Fruit fly (Drosophila melanogaster): ENCODE data around the gene Cyp4d20.
A peak's percentile ranks its signal among the peaks of the same experiment; 100 is the strongest.

Cyp4d20 gene

dm6 chr3L:2499077-2499476 is 20.8 kb upstream of the Cyp4d20 start:
- TF ChIP-seq Jra (GFP tag; optimal IDR thresholded peaks at IDR 0.05), result no peak
- TF ChIP-seq Myc (optimal IDR thresholded peaks at IDR 0.05), result peak; percentile 5

dm6 chr3L:2494183-2494541 is 15.9 kb upstream of the Cyp4d20 start:
- TF ChIP-seq Dif (GFP tag; optimal IDR thresholded peaks at IDR 0.05; ENCODE audit: partially characterized antibody) (no peak), jim (GFP tag; optimal IDR thresholded peaks at IDR 0.05) (no peak), GATAd (GFP tag; optimal IDR thresholded peaks at IDR 0.05) (peak; percentile 30), tai (GFP tag; optimal IDR thresholded peaks at IDR 0.05) (no peak), psq (GFP tag; optimal IDR thresholded peaks at IDR 0.05) (peak; percentile 89), woc (GFP tag; optimal IDR thresholded peaks at IDR 0.05) (peak; percentile 81), ey (GFP tag; optimal IDR thresholded peaks at IDR 0.05) (peak; percentile 93), Myc (optimal IDR thresholded peaks at IDR 0.05) (no peak), dmrt93B (GFP tag; optimal IDR thresholded peaks at IDR 0.05) (peak; percentile 90), dl (GFP tag; optimal IDR thresholded peaks at IDR 0.05; ENCODE audit: insufficient read depth in 1 of 2, partially characterized antibody in 2 of 2) (no peak), br (GFP tag; optimal IDR thresholded peaks at IDR 0.05) (peak; percentile 96), Mio (GFP tag; optimal IDR thresholded peaks at IDR 0.05) (peak; percentile 50), pan (optimal IDR thresholded peaks at IDR 0.05) (no peak), Vsx2 (GFP tag; optimal IDR thresholded peaks at IDR 0.05; ENCODE audit: partially characterized antibody) (no peak), N (GFP tag; optimal IDR thresholded peaks at IDR 0.05) (no peak), Sp1 (GFP tag; optimal IDR thresholded peaks at IDR 0.05) (peak; percentile 91), dsf (GFP tag; optimal IDR thresholded peaks at IDR 0.05; ENCODE audit: borderline replicate concordance) (peak; percentile 66), h (GFP tag; optimal IDR thresholded peaks at IDR 0.05) (peak; percentile 99), sage (GFP tag; optimal IDR thresholded peaks at IDR 0.05) (peak; percentile 96), HLH106 (tag; optimal IDR thresholded peaks at IDR 0.05) (peak; percentile 93), Rel (GFP tag; optimal IDR thresholded peaks at IDR 0.05) (peak; percentile 71), Rel (tag; optimal IDR thresholded peaks at IDR 0.05) (peak; percentile 64), Hr78 (GFP tag; optimal IDR thresholded peaks at IDR 0.05) (no peak), CG9705 (GFP tag; optimal IDR thresholded peaks at IDR 0.05) (peak; percentile 61), OdsH (GFP tag; optimal IDR thresholded peaks at IDR 0.05) (peak; percentile 91), CrebA (GFP tag; optimal IDR thresholded peaks at IDR 0.05; ENCODE audit: borderline replicate concordance) (peak; percentile 91), lola (GFP tag; optimal IDR thresholded peaks at IDR 0.05) (no peak), Hr83 (GFP tag; optimal IDR thresholded peaks at IDR 0.05; ENCODE audit: poor library complexity, severe bottlenecking) (peak; percentile 82), Abd-B (GFP tag; optimal IDR thresholded peaks at IDR 0.05) (no peak), usp (GFP tag; optimal IDR thresholded peaks at IDR 0.05) (no peak), CG32264 (GFP tag; optimal IDR thresholded peaks at IDR 0.05) (peak; percentile 96), brk (GFP tag; optimal IDR thresholded peaks at IDR 0.05) (peak; percentile 90), Hnf4 (GFP tag; optimal IDR thresholded peaks at IDR 0.05) (peak; percentile 93), sv (GFP tag; optimal IDR thresholded peaks at IDR 0.05) (peak; percentile 57), Jra (GFP tag; optimal IDR thresholded peaks at IDR 0.05) (peak; percentile 91), Dfd (GFP tag; optimal IDR thresholded peaks at IDR 0.05) (no peak), fru (GFP tag; optimal IDR thresholded peaks at IDR 0.05) (peak; percentile 98), rgr (GFP tag; optimal IDR thresholded peaks at IDR 0.05) (peak; percentile 95), foxo (GFP tag; optimal IDR thresholded peaks at IDR 0.05) (peak; percentile 94 to 99)

- TF ChIP-seq lola (GFP tag; optimal IDR thresholded peaks at IDR 0.05), result no peak
- TF ChIP-seq Rel (GFP tag; optimal IDR thresholded peaks at IDR 0.05), result no peak
- TF ChIP-seq Rel (tag; optimal IDR thresholded peaks at IDR 0.05), result peak; percentile 2
- no peak for TF ChIP-seq ey (GFP tag; optimal IDR thresholded peaks at IDR 0.05)
- TF ChIP-seq sage (GFP tag; optimal IDR thresholded peaks at IDR 0.05), result no peak
- TF ChIP-seq Jra (GFP tag; optimal IDR thresholded peaks at IDR 0.05), result peak; percentile 71
- TF ChIP-seq jim (GFP tag; optimal IDR thresholded peaks at IDR 0.05), result no peak
- TF ChIP-seq rgr (GFP tag; optimal IDR thresholded peaks at IDR 0.05), result no peak
- peak; percentile 13 for TF ChIP-seq Hnf4 (GFP tag; optimal IDR thresholded peaks at IDR 0.05)
- TF ChIP-seq dl (GFP tag; optimal IDR thresholded peaks at IDR 0.05; ENCODE audit: insufficient read depth in 1 of 2, partially characterized antibody in 2 of 2), result peak in 1 of 2 experiments; percentile 4
- no peak for TF ChIP-seq tai (GFP tag; optimal IDR thresholded peaks at IDR 0.05)
- no peak for TF ChIP-seq Sp1 (GFP tag; optimal IDR thresholded peaks at IDR 0.05)
- TF ChIP-seq Dfd (GFP tag; optimal IDR thresholded peaks at IDR 0.05), result no peak
- TF ChIP-seq CrebA (GFP tag; optimal IDR thresholded peaks at IDR 0.05; ENCODE audit: borderline replicate concordance), result no peak
- TF ChIP-seq woc (GFP tag; optimal IDR thresholded peaks at IDR 0.05), result no peak
- peak; percentile 9 for TF ChIP-seq psq (GFP tag; optimal IDR thresholded peaks at IDR 0.05)
- no peak for TF ChIP-seq OdsH (GFP tag; optimal IDR thresholded peaks at IDR 0.05)
- peak; percentile 9 for TF ChIP-seq br (GFP tag; optimal IDR thresholded peaks at IDR 0.05)
- no peak for TF ChIP-seq N (GFP tag; optimal IDR thresholded peaks at IDR 0.05)
- TF ChIP-seq brk (GFP tag; optimal IDR thresholded peaks at IDR 0.05), result no peak
Observed at dm6 chr3L:2493517-2494182, 15.4 kb upstream of the Cyp4d20 start.
